Worm (Caenorhabditis elegans): ENCODE data around the gene C18D1.2.
A peak's percentile ranks its signal among the peaks of the same experiment; 100 is the strongest.

Gene C18D1.2

DNA sequence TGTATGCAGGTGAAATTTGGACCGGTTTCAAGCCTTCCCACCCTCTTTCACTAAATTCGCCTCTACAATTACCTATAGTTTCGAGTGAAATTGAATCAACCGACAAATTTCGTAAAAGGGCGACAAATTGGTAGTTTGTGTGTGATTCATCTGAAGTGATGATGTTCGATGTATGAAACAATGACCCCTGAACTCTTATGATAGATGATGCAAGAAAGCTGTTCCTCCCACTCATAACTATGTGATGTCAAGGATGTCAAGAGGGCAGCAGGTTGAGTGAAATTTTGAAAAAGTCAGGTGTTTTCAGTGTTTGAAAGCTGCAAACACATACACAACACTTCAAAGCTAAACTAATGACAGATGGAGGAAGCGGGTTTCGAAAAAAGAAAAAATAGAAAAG, 44.3 kb upstream of the C18D1.2 start:
- TF ChIP-seq ztf-6 (GFP tag; IDR thresholded peaks at IDR 0.05) (no peak), Y56A3A.18 (GFP tag; IDR thresholded peaks at IDR 0.05) (0 out of 2 replicates have a peak, but pooled peaks have one; percentile 16), lin-54 (GFP tag; optimal IDR thresholded peaks at IDR 0.05) (no peak), snpc-1.1 (tag; optimal IDR thresholded peaks at IDR 0.05; ENCODE audit: insufficient read depth) (no peak), egl-44 (GFP tag; IDR thresholded peaks at IDR 0.05) (no peak), lir-1 (GFP tag; conservative IDR thresholded peaks at IDR 0.05) (no peak), cebp-1 (GFP tag; IDR thresholded peaks at IDR 0.05) (no peak), cebp-1 (tag; optimal IDR thresholded peaks at IDR 0.05) (peak; percentile 5), dpl-1 (GFP tag; optimal IDR thresholded peaks at IDR 0.05) (no peak), lsl-1 (GFP tag; optimal IDR thresholded peaks at IDR 0.05) (no peak), nhr-179 (tag; optimal IDR thresholded peaks at IDR 0.05) (no peak), egl-18 (GFP tag; IDR thresholded peaks at IDR 0.05) (no peak)

DNA sequence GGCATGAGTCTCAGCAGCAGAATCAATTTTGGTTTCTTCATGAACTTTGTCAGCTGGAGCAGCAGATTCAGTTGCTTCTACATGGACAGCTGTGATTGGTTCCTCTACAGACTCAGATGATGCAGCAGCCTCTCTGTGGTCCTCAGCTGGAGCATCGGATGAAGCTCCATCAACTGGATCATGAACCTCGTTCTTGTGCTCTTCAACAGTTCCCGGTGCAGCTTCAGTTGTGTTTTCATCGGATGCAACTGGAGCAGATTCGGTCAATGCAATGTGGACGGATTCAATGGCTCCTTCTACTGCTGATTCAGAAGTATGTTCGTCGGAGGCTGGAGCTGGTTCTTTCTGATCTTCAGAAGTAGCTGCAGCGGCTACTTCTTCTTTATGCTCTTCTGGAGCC, 42.4 kb upstream of the C18D1.2 start:
- no peak for TF ChIP-seq B0261.1 (tag; optimal IDR thresholded peaks at IDR 0.05)
- no peak for TF ChIP-seq lin-40 (tag; optimal IDR thresholded peaks at IDR 0.05)
- no peak for TF ChIP-seq mcd-1 (GFP tag; IDR thresholded peaks at IDR 0.05)
- TF ChIP-seq ztf-25 (GFP tag; IDR thresholded peaks at IDR 0.05), result no peak
- no peak for TF ChIP-seq hlh-12 (tag; optimal IDR thresholded peaks at IDR 0.05)
- TF ChIP-seq F39B2.1 (GFP tag; IDR thresholded peaks at IDR 0.05), result no peak
- TF ChIP-seq let-607 (tag; optimal IDR thresholded peaks at IDR 0.05), result no peak
- no peak for TF ChIP-seq nfya-2 (GFP tag; IDR thresholded peaks at IDR 0.05)
- TF ChIP-seq F55B11.4 (tag; optimal IDR thresholded peaks at IDR 0.05; ENCODE audit: borderline replicate concordance, insufficient read depth), result no peak
- no peak for TF ChIP-seq hmg-1.2 (GFP tag; IDR thresholded peaks at IDR 0.05)
- no peak for TF ChIP-seq ama-1 (optimal IDR thresholded peaks at IDR 0.05)
- no peak for TF ChIP-seq ama-1 (GFP tag; optimal IDR thresholded peaks at IDR 0.05)
- no peak for TF ChIP-seq athp-1 (tag; optimal IDR thresholded peaks at IDR 0.05)
- TF ChIP-seq ekl-4 (GFP tag; IDR thresholded peaks at IDR 0.05), result no peak
- TF ChIP-seq ccch-3 (GFP tag; optimal IDR thresholded peaks at IDR 0.05), result no peak

DNA sequence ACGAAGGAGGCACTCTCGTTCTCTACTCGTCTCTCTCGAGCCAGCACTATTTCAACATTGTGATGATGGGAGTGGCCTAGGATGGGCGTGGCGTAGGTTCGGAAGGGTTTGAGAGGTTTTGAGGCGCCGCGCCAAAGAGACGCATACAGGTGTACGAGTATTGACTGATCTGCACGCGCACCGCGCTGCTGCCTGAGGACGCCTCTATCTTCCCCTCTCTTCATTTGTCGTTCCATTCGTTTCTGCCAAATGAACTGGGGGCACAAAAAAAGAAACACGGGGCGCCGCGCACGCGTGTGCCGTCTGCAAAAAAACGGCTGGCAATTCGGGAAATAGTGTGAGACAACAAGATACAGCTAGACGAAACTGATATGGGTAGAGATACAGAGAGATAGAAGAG, 40.8 kb upstream of the C18D1.2 start, which contains the start of gene lec-2:
lec-2 (minus strand) TSS at position 171 of the 400 bp plus-strand sequence.
- peak; percentile 33 for TF ChIP-seq attf-5 (GFP tag; optimal IDR thresholded peaks at IDR 0.05)
- TF ChIP-seq snpc-3.4 (tag; optimal IDR thresholded peaks at IDR 0.05), result no peak
- TF ChIP-seq ceh-40 (GFP tag; IDR thresholded peaks at IDR 0.05), result no peak
- no peak for TF ChIP-seq akir-1 (GFP tag; optimal IDR thresholded peaks at IDR 0.05)
- TF ChIP-seq nfya-1 (tag; optimal IDR thresholded peaks at IDR 0.05; ENCODE audit: borderline replicate concordance, insufficient read depth), result no peak
- no peak for TF ChIP-seq F33H1.4 (GFP tag; IDR thresholded peaks at IDR 0.05)
- TF ChIP-seq him-1 (tag; optimal IDR thresholded peaks at IDR 0.05), result no peak
- TF ChIP-seq F39B2.1 (GFP tag; IDR thresholded peaks at IDR 0.05), result no peak
- TF ChIP-seq ceh-100 (GFP tag; IDR thresholded peaks at IDR 0.05), result no peak
- TF ChIP-seq ztf-26 (tag; optimal IDR thresholded peaks at IDR 0.05), result peak; percentile 43
- peak; percentile 12 for TF ChIP-seq die-1 (tag; optimal IDR thresholded peaks at IDR 0.05)
- no peak for TF ChIP-seq let-526 (GFP tag; IDR thresholded peaks at IDR 0.05)
- TF ChIP-seq pbrm-1 (GFP tag; IDR thresholded peaks at IDR 0.05), result no peak
- TF ChIP-seq K12H6.12 (tag; optimal IDR thresholded peaks at IDR 0.05), result peak; percentile 20
- no peak for TF ChIP-seq hmg-20 (GFP tag; IDR thresholded peaks at IDR 0.05)
- no peak for TF ChIP-seq egl-44 (GFP tag; IDR thresholded peaks at IDR 0.05)
- TF ChIP-seq ztf-6 (GFP tag; IDR thresholded peaks at IDR 0.05), result no peak
- TF ChIP-seq F10E7.11 (tag; optimal IDR thresholded peaks at IDR 0.05), result no peak
- no peak for TF ChIP-seq B0261.1 (tag; optimal IDR thresholded peaks at IDR 0.05)
- no peak for TF ChIP-seq Y56A3A.18 (GFP tag; IDR thresholded peaks at IDR 0.05)
- TF ChIP-seq lir-1 (GFP tag; conservative IDR thresholded peaks at IDR 0.05), result no peak
- TF ChIP-seq F37B4.10 (GFP tag; IDR thresholded peaks at IDR 0.05), result no peak
- no peak for TF ChIP-seq efl-1 (GFP tag; optimal IDR thresholded peaks at IDR 0.05)
- no peak for TF ChIP-seq C17E4.6 (GFP tag; IDR thresholded peaks at IDR 0.05)
- TF ChIP-seq dpff-1 (tag; optimal IDR thresholded peaks at IDR 0.05), result no peak
- peak; percentile 58 for TF ChIP-seq chd-7 (tag; optimal IDR thresholded peaks at IDR 0.05)
- TF ChIP-seq B0019.2 (GFP tag; conservative IDR thresholded peaks at IDR 0.05), result no peak
